Worm (Caenorhabditis elegans): ENCODE data around the gene lgc-50.

lgc-50 gene

DNA sequence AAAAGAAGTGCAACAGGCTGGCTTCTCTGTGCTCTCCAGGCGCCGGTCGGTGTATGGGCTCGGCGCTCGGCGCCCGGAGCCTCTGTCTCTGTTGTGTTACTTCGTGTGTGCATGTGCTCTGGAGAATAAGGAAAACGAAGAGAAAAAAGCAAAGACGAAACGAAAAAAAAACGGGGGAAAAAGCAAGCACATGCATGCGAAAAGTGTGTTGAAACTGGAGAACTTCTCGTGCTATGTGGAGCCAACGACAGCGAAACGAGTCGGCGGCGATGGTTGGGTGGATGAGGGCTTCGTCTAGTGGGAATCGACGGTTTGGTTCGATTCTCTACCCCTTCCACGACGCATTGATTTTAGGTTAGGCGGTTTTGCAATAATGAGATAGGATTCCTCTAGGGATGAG, 7.9 kb downstream of the lgc-50 start (continued):
- no peak for TF ChIP-seq lim-7 (GFP tag; IDR thresholded peaks at IDR 0.05)
- no peak for TF ChIP-seq spr-3 (GFP tag; optimal IDR thresholded peaks at IDR 0.05)
- peak; percentile 44 for TF ChIP-seq nhr-28 (tag; optimal IDR thresholded peaks at IDR 0.05)
- TF ChIP-seq skn-1 (tag; optimal IDR thresholded peaks at IDR 0.05): no peak
- no peak for TF ChIP-seq php-3 (GFP tag; IDR thresholded peaks at IDR 0.05)
- TF ChIP-seq lin-1 (GFP tag; IDR thresholded peaks at IDR 0.05): no peak
- peak; percentile 60 for TF ChIP-seq set-16 (GFP tag; IDR thresholded peaks at IDR 0.05)
- TF ChIP-seq zfp-2 (tag; optimal IDR thresholded peaks at IDR 0.05): no peak
- no peak for TF ChIP-seq T20F7.1 (GFP tag; optimal IDR thresholded peaks at IDR 0.05)
- no peak for TF ChIP-seq ztf-7 (tag; optimal IDR thresholded peaks at IDR 0.05)
- no peak for TF ChIP-seq lin-15B (tag; optimal IDR thresholded peaks at IDR 0.05)
- TF ChIP-seq lin-39 (tag; optimal IDR thresholded peaks at IDR 0.05): no peak
- no peak for TF ChIP-seq daf-19 (GFP tag; conservative IDR thresholded peaks at IDR 0.05)
- TF ChIP-seq daf-12 (tag; optimal IDR thresholded peaks at IDR 0.05): no peak
- TF ChIP-seq T26A8.4 (GFP tag; IDR thresholded peaks at IDR 0.05): no peak
- peak; percentile 66 for TF ChIP-seq hlh-11 (tag; optimal IDR thresholded peaks at IDR 0.05)
- TF ChIP-seq mxl-3 (GFP tag; optimal IDR thresholded peaks at IDR 0.05): peak; percentile 59

DNA sequence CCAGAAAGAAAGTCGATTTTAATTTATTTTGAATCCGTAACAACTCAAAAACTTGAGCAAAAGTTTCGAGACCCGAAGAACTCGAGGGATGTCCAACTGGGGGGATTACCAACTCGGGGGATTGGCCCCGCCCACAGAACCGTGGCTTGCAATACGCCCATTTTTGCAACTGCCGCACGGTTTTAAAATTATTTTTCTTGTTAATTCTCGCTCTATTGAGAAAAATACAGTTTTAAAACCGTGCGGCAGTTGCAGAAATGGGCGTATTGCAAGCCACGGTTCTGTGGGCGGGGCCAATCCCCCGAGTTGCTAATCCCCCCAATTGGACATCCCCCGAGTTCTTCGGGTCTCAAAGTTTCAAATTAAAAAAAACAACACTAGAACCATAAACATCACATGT, 8.7 kb downstream of the lgc-50 start:
- TF ChIP-seq lim-7 (GFP tag; IDR thresholded peaks at IDR 0.05) (0 out of 2 replicates have a peak, but pooled peaks have one; percentile 21), mes-2 (tag; optimal IDR thresholded peaks at IDR 0.05; ENCODE audit: poor library complexity, severe bottlenecking) (peak; percentile 4), Y48G9A.11 (GFP tag; IDR thresholded peaks at IDR 0.05) (0 out of 2 replicates have a peak, but pooled peaks have one; percentile 15), lin-38 (GFP tag; IDR thresholded peaks at IDR 0.05) (peak; percentile 56)

DNA sequence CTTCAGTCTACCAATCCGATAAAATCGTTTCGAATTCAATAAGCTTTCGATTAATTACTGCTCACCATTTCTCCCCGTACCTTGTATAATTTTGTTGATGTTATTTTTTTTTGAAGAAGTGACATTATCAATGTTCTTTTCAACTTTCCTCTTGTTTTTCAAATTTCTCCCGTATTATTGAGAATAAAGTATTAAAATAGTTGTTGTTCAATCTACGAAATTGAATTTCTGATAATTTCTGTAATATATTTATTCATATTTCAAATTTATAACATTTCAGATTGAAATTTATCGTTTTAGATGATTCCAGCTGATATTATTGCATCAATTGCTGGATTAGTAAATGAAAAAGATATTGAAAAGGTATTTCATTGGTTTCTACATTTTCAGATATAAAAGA, 9.3 kb downstream of the lgc-50 start, which contains the start of gene trd-1:
Gene trd-1 (plus strand): TSS at position 301 of the 400 bp plus-strand sequence.
- TF ChIP-seq daf-16 (GFP tag; optimal IDR thresholded peaks at IDR 0.05) (no peak), daf-16 (tag; optimal IDR thresholded peaks at IDR 0.05) (no peak), lin-15B (tag; optimal IDR thresholded peaks at IDR 0.05) (no peak), daf-19 (GFP tag; conservative IDR thresholded peaks at IDR 0.05) (no peak), ctbp-1 (GFP tag; IDR thresholded peaks at IDR 0.05) (no peak), nhr-111 (GFP tag; optimal IDR thresholded peaks at IDR 0.05) (no peak), nhr-77 (tag; optimal IDR thresholded peaks at IDR 0.05) (no peak), dve-1 (tag; optimal IDR thresholded peaks at IDR 0.05; ENCODE audit: insufficient read depth) (no peak), lin-29 (GFP tag; IDR thresholded peaks at IDR 0.05) (no peak), ceh-82 (tag; optimal IDR thresholded peaks at IDR 0.05) (no peak), lsy-2 (tag; optimal IDR thresholded peaks at IDR 0.05) (no peak), ZK337.2 (GFP tag; IDR thresholded peaks at IDR 0.05) (no peak), madf-9 (GFP tag; conservative IDR thresholded peaks at IDR 0.05) (no peak)

DNA sequence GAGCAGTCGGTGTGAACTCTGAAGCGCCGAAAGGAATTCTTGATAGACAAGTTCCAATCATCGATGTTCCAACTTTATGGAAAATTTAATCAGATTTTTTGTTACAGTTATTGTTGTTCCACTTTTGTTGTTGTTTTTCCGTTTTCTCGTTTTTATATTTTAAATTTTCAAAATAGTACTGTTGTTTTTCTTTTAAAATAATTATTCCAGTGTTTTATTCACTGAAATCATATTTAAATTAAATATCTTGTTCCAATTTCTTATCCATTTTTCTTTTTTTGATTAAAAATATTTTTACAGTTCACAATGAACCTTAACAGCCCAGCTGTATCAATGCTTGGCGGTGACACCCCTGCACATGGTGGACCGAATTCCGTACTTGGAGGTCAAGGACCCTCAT, 11.5 kb downstream of the lgc-50 start, which contains the start of gene tbp-1:
Gene tbp-1 (plus strand): TSS at position 301 of the 400 bp plus-strand sequence.
- no peak for TF ChIP-seq lin-15B (tag; optimal IDR thresholded peaks at IDR 0.05)
- peak; percentile 24; the same call in 1 of the 2 replicates for TF ChIP-seq lin-38 (GFP tag; IDR thresholded peaks at IDR 0.05)
- no peak for TF ChIP-seq ztf-11 (tag; optimal IDR thresholded peaks at IDR 0.05)
- no peak for TF ChIP-seq daf-8 (GFP tag; IDR thresholded peaks at IDR 0.05)

DNA sequence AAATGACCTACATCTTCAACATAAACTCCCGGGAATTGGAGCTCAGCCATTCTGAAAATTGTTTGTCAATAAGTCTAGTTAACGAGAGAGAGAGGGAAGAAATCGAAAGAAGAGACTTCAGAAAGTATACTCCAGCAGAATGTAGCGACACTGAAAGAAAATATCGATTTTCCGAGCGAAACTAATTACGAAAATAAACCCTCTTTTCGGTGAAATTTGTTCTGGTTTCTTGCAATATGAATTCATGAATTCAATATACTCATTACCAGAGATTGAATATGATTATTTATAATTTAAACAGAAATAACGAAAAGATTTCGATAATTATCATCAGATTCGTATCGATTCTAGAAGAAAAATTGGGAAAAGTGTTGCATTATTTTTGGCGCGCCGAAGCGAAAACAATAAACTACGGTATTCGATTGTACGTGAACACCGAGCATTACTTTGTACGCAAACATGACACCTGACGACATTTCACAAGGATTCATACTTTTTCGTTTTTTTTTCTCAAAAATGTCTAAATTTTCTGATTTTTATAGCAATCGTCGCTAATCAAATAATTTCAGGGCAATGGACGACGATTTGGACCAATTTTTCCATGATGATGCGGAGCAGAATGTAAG, 13.6 kb downstream of the lgc-50 start, which contains the start of the genes hmg-4 and T20B12.3:
Gene hmg-4 (minus strand): TSS at position 51 of the 626 bp plus-strand sequence.
Gene T20B12.3 (plus strand): TSS at position 570 of the 626 bp plus-strand sequence.
- TF ChIP-seq daf-16 (GFP tag; optimal IDR thresholded peaks at IDR 0.05): no peak
- peak; percentile 36 for TF ChIP-seq daf-16 (tag; optimal IDR thresholded peaks at IDR 0.05)
- no peak for TF ChIP-seq ceh-32 (tag; optimal IDR thresholded peaks at IDR 0.05; ENCODE audit: poor library complexity)
- TF ChIP-seq lin-38 (GFP tag; IDR thresholded peaks at IDR 0.05): peak; percentile 53
- no peak for TF ChIP-seq tra-1 (GFP tag; IDR thresholded peaks at IDR 0.05)
- TF ChIP-seq nhr-10 (tag; optimal IDR thresholded peaks at IDR 0.05): no peak
- TF ChIP-seq nhr-41 (GFP tag; IDR thresholded peaks at IDR 0.05): no peak
- no peak for TF ChIP-seq zip-2 (tag; optimal IDR thresholded peaks at IDR 0.05)
- TF ChIP-seq skn-1 (tag; optimal IDR thresholded peaks at IDR 0.05): no peak
- no peak for TF ChIP-seq nhr-28 (tag; optimal IDR thresholded peaks at IDR 0.05)
- TF ChIP-seq fkh-10 (GFP tag; optimal IDR thresholded peaks at IDR 0.05): no peak
- TF ChIP-seq ceh-28 (tag; optimal IDR thresholded peaks at IDR 0.05): no peak
- no peak for TF ChIP-seq nhr-111 (GFP tag; optimal IDR thresholded peaks at IDR 0.05)
- peak; percentile 51 for TF ChIP-seq hlh-30 (tag; optimal IDR thresholded peaks at IDR 0.05; ENCODE audit: insufficient read depth)
- TF ChIP-seq ctbp-1 (GFP tag; IDR thresholded peaks at IDR 0.05): no peak
- TF ChIP-seq unc-130 (GFP tag; optimal IDR thresholded peaks at IDR 0.05): peak; percentile 34
- no peak for TF ChIP-seq dmd-8 (GFP tag; IDR thresholded peaks at IDR 0.05)
